Fruit fly (Drosophila melanogaster) whole organism, wandering third instar larva: ENCODE results near the gene Exo70.
A peak's percentile ranks its signal among the peaks of the same experiment; 100 is the strongest.

ENCODE experiments used
- Abd-B ChIP-seq: fragments of >200 bp; optimal IDR thresholded peaks from 2 replicates; lab custom pipeline; 2017; ENCODE audit warnings: missing biosample characterization, missing genetic modification characterization
- CG32264 ChIP-seq: fragments of 200-800 bp; sonication (Bioruptor generic); optimal IDR thresholded peaks from 2 replicates; lab custom pipeline; 2016; ENCODE audit warnings: missing biosample characterization, missing genetic modification characterization
- CG9705 ChIP-seq: fragments of 200-800 bp; sonication (Bioruptor generic); optimal IDR thresholded peaks from 2 replicates; lab custom pipeline; 2018; ENCODE audit warnings: missing biosample characterization, mild to moderate bottlenecking, missing genetic modification characterization
- CrebA ChIP-seq: fragments of 200-800 bp; sonication (Bioruptor generic); optimal IDR thresholded peaks from 2 replicates; lab custom pipeline; 2016; ENCODE audit warnings: missing biosample characterization, mild to moderate bottlenecking, missing genetic modification characterization, borderline replicate concordance
- Dfd ChIP-seq: fragments of >200 bp; optimal IDR thresholded peaks from 2 replicates; lab custom pipeline; 2017; ENCODE audit warnings: missing biosample characterization, missing genetic modification characterization
- Dif ChIP-seq: fragments of 200-275, 200-300 bp; sonication (Bioruptor generic); optimal IDR thresholded peaks from 2 replicates; lab custom pipeline; 2018; ENCODE audit warnings: missing biosample characterization, missing genetic modification characterization; ENCODE audit not compliant: partially characterized antibody
- GATAd ChIP-seq: sonication (Bioruptor generic); optimal IDR thresholded peaks from 2 replicates; lab custom pipeline; 2016; ENCODE audit warnings: missing biosample characterization, missing genetic modification characterization
- HLH106 ChIP-seq: fragments of 200-800 bp; optimal IDR thresholded peaks from 3 replicates; lab custom pipeline; 2019; ENCODE audit warnings: missing biosample characterization, mild to moderate bottlenecking, missing genetic modification characterization, moderate library complexity
- Hnf4 ChIP-seq: fragments of 200-800 bp; sonication (Bioruptor generic); optimal IDR thresholded peaks from 2 replicates; lab custom pipeline; 2016; ENCODE audit warnings: missing biosample characterization, mild to moderate bottlenecking, missing genetic modification characterization
- Hr78 ChIP-seq: fragments of >200 bp; optimal IDR thresholded peaks from 2 replicates; lab custom pipeline; 2017; ENCODE audit warnings: missing biosample characterization, missing genetic modification characterization
- Hr83 ChIP-seq: fragments of 200-300 bp; sonication (Bioruptor generic); optimal IDR thresholded peaks from 2 replicates; lab custom pipeline; 2016; ENCODE audit warnings: missing biosample characterization, mild to moderate bottlenecking, missing genetic modification characterization, moderate library complexity; ENCODE audit not compliant: poor library complexity, severe bottlenecking
- Jra ChIP-seq: sonication (Bioruptor generic); optimal IDR thresholded peaks from 2 replicates; lab custom pipeline; 2016; ENCODE audit warnings: missing biosample characterization, missing genetic modification characterization
- Mio ChIP-seq: sonication (Bioruptor generic); optimal IDR thresholded peaks from 2 replicates; lab custom pipeline; 2016; ENCODE audit warnings: missing biosample characterization, missing genetic modification characterization
- Myc ChIP-seq: fragments of >200 bp; optimal IDR thresholded peaks from 2 replicates; lab custom pipeline; 2017
- N ChIP-seq: fragments of >200 bp; optimal IDR thresholded peaks from 2 replicates; lab custom pipeline; 2018; ENCODE audit warnings: missing biosample characterization, missing external identifiers, missing genetic modification characterization
- OdsH ChIP-seq: fragments of 200-800 bp; sonication (Bioruptor generic); optimal IDR thresholded peaks from 2 replicates; lab custom pipeline; 2016; ENCODE audit warnings: missing biosample characterization, mild to moderate bottlenecking, missing genetic modification characterization
- Rel ChIP-seq, 2 experiments: fragments of 200-800 bp; sonication (Bioruptor generic) in 1 of 2; optimal IDR thresholded peaks; 2 replicates in 1 of 2; 3 replicates in 1 of 2; lab custom pipeline; 2016 to 2019; ENCODE audit warnings: mild to moderate bottlenecking in 2 of 2, missing biosample characterization in 2 of 2, missing genetic modification characterization in 2 of 2, moderate library complexity in 1 of 2
- Sp1 ChIP-seq: fragments of 200-800 bp; sonication (Bioruptor generic); optimal IDR thresholded peaks from 3 replicates; lab custom pipeline; 2019; ENCODE audit warnings: missing biosample characterization, mild to moderate bottlenecking, missing genetic modification characterization, moderate library complexity
- Vsx2 ChIP-seq: fragments of 200-300, 225-300 bp; sonication (Bioruptor generic); optimal IDR thresholded peaks from 2 replicates; lab custom pipeline; 2018; ENCODE audit warnings: missing biosample characterization, missing genetic modification characterization; ENCODE audit not compliant: partially characterized antibody
- br ChIP-seq: fragments of 200-800 bp; sonication (Bioruptor generic); optimal IDR thresholded peaks from 2 replicates; lab custom pipeline; 2016; ENCODE audit warnings: missing biosample characterization, missing genetic modification characterization
- brk ChIP-seq: fragments of 200-800 bp; sonication (Bioruptor generic); optimal IDR thresholded peaks from 2 replicates; lab custom pipeline; 2016; ENCODE audit warnings: missing biosample characterization, mild to moderate bottlenecking, missing genetic modification characterization
- dl ChIP-seq, 2 experiments: fragments of 175-275, 200-275 bp in 1 of 2; fragments of 200-275 bp in 1 of 2; sonication (Bioruptor generic); optimal IDR thresholded peaks; lab custom pipeline; 2018; ENCODE audit warnings: mild to moderate bottlenecking in 2 of 2, missing biosample characterization in 2 of 2, missing genetic modification characterization in 2 of 2, moderate library complexity in 2 of 2; ENCODE audit not compliant: partially characterized antibody in 2 of 2, insufficient read depth in 1 of 2
- dmrt93B ChIP-seq: fragments of 200-800 bp; sonication (Bioruptor generic); optimal IDR thresholded peaks from 2 replicates; lab custom pipeline; 2018; ENCODE audit warnings: missing biosample characterization, mild to moderate bottlenecking, missing genetic modification characterization
- dsf ChIP-seq: sonication (Bioruptor generic); optimal IDR thresholded peaks from 2 replicates; lab custom pipeline; 2016; ENCODE audit warnings: missing biosample characterization, missing genetic modification characterization, borderline replicate concordance
- ey ChIP-seq: fragments of 200-800 bp; sonication (Bioruptor generic); optimal IDR thresholded peaks from 2 replicates; lab custom pipeline; 2016; ENCODE audit warnings: missing biosample characterization, missing genetic modification characterization
- foxo ChIP-seq, 2 experiments: fragments of 200-800 bp; sonication (Bioruptor generic); optimal IDR thresholded peaks; 2 replicates in 1 of 2; 3 replicates in 1 of 2; lab custom pipeline; 2016 to 2017; ENCODE audit warnings: missing biosample characterization in 2 of 2, missing genetic modification characterization in 2 of 2
- fru ChIP-seq: fragments of 200-800 bp; sonication (Bioruptor generic); optimal IDR thresholded peaks from 3 replicates; lab custom pipeline; 2016; ENCODE audit warnings: missing biosample characterization, mild to moderate bottlenecking, missing genetic modification characterization
- h ChIP-seq: fragments of 200-800 bp; sonication (Bioruptor generic); optimal IDR thresholded peaks from 3 replicates; lab custom pipeline; 2016; ENCODE audit warnings: missing biosample characterization, mild to moderate bottlenecking, missing genetic modification characterization
- jim ChIP-seq: fragments of 175-275, 200-325 bp; sonication (Bioruptor generic); optimal IDR thresholded peaks from 2 replicates; lab custom pipeline; 2016; ENCODE audit warnings: missing biosample characterization, mild to moderate bottlenecking, missing genetic modification characterization
- lola ChIP-seq: fragments of >200 bp; optimal IDR thresholded peaks from 2 replicates; lab custom pipeline; 2017; ENCODE audit warnings: missing biosample characterization, missing genetic modification characterization
- pan ChIP-seq: fragments of >200 bp; optimal IDR thresholded peaks from 2 replicates; lab custom pipeline; 2017
- psq ChIP-seq: fragments of 200-800 bp; sonication (Bioruptor generic); optimal IDR thresholded peaks from 3 replicates; lab custom pipeline; 2017; ENCODE audit warnings: missing biosample characterization, mild to moderate bottlenecking, missing genetic modification characterization, moderate library complexity
- rgr ChIP-seq: fragments of 200-800 bp; sonication (Bioruptor generic); optimal IDR thresholded peaks from 3 replicates; lab custom pipeline; 2016; ENCODE audit warnings: missing biosample characterization, mild to moderate bottlenecking, missing genetic modification characterization
- sage ChIP-seq: fragments of 200-800 bp; sonication (Bioruptor generic); optimal IDR thresholded peaks from 2 replicates; lab custom pipeline; 2016; ENCODE audit warnings: missing biosample characterization, mild to moderate bottlenecking, missing genetic modification characterization
- sv ChIP-seq: fragments of 200-800 bp; sonication (Bioruptor generic); optimal IDR thresholded peaks from 3 replicates; lab custom pipeline; 2016; ENCODE audit warnings: missing biosample characterization, missing genetic modification characterization
- usp ChIP-seq: fragments of >200 bp; optimal IDR thresholded peaks from 2 replicates; lab custom pipeline; 2017; ENCODE audit warnings: missing biosample characterization, missing genetic modification characterization
- woc ChIP-seq: sonication (Bioruptor generic); optimal IDR thresholded peaks from 2 replicates; lab custom pipeline; 2016; ENCODE audit warnings: missing biosample characterization, mild to moderate bottlenecking, missing genetic modification characterization

The Exo70 gene

dm6 chr3L:8445027-8445426, 33.4 kb downstream of the Exo70 start:
- peak; percentile 11 for TF ChIP-seq Sp1 (GFP tag; lab: Kevin White, UChicago)
- TF ChIP-seq fru (GFP tag; lab: Kevin White, UChicago): peak; percentile 38
- TF ChIP-seq h (GFP tag; lab: Kevin White, UChicago): no peak
- TF ChIP-seq HLH106 (tag; lab: Kevin White, UChicago): peak; percentile 59
- TF ChIP-seq, all 38 proteins: peak for 3

DNA sequence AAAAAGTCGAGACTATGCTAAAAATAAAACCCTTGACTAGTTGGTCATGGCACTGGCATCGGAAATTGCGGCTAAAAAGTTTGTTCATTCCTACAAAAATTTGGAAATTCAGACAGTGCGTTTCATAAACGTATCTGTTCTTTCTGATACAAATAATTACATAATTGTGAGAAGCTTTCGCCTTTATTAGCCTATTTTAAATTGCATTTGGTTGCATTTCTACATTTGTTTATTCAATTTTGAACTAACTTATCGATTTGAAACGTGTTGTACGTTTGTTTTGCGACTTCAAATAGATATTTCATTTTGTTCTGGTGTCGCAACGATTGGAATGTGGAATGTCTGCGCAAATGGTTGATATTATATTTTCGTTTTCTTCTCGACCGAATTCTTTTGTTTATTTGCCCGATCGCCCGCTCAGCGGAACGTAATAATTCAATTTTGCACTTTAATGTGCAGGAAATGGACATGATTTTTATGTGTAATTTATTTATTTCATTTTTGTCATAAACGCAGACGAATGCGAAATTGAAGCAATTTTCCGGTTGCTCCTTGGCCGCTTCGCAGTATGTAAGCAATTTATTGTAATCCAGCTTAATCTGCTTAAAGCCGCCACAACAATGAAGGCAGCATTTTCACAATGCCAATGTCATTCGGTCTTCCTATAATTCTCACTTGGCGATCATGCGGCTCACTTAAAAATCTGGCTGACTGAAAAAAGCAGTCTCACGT, 34.6 kb downstream of the Exo70 start:
- TF ChIP-seq foxo (GFP tag; optimal IDR thresholded peaks at IDR 0.05; lab: Kevin White, UChicago) (peak in 1 of 2 experiments; percentile 55), Dif (GFP tag; lab: Kevin White, UChicago) (no peak), fru (GFP tag; lab: Kevin White, UChicago) (peak; percentile 26), HLH106 (tag; lab: Kevin White, UChicago) (peak; percentile 16), Jra (GFP tag; lab: Kevin White, UChicago) (no peak), Mio (no peak), rgr (GFP tag; lab: Kevin White, UChicago) (peak; percentile 47), psq (GFP tag; lab: Kevin White, UChicago) (peak; percentile 3), ey (GFP tag; lab: Kevin White, UChicago) (peak; percentile 32), br (peak; percentile 34), h (GFP tag; lab: Kevin White, UChicago) (peak; percentile 34)

dm6 chr3L:8447795-8448516, 36.3 kb downstream of the Exo70 start:
- TF ChIP-seq pan (lab: Kevin White, UChicago): no peak
- no peak for TF ChIP-seq sage
- TF ChIP-seq jim (GFP tag; lab: Kevin White, UChicago): no peak
- no peak for TF ChIP-seq N
- TF ChIP-seq dmrt93B: no peak
- no peak for TF ChIP-seq usp (GFP tag; lab: Kevin White, UChicago)
- TF ChIP-seq woc: no peak
- no peak for TF ChIP-seq dsf (GFP tag; lab: Kevin White, UChicago)
- no peak for TF ChIP-seq Sp1 (GFP tag; lab: Kevin White, UChicago)
- TF ChIP-seq Hr83: no peak
- no peak for TF ChIP-seq fru (GFP tag; lab: Kevin White, UChicago)
- no peak for TF ChIP-seq Abd-B
- TF ChIP-seq foxo (GFP tag; optimal IDR thresholded peaks at IDR 0.05; lab: Kevin White, UChicago): no peak

- no peak for TF ChIP-seq usp (GFP tag; lab: Kevin White, UChicago)
- no peak for TF ChIP-seq HLH106 (tag; lab: Kevin White, UChicago)
- TF ChIP-seq CrebA (GFP tag; lab: Kevin White, UChicago): no peak
- TF ChIP-seq dl (GFP tag; optimal IDR thresholded peaks at IDR 0.05; lab: Kevin White, UChicago; ENCODE audit: insufficient read depth in 1 of 2, partially characterized antibody in 2 of 2): no peak
- no peak for TF ChIP-seq lola (GFP tag; lab: Kevin White, UChicago)
- no peak for TF ChIP-seq Abd-B
- peak; percentile 21 for TF ChIP-seq OdsH (GFP tag; lab: Kevin White, UChicago)
- TF ChIP-seq Vsx2 (GFP tag; lab: Kevin White, UChicago): no peak
- TF ChIP-seq fru (GFP tag; lab: Kevin White, UChicago): peak; percentile 59
- TF ChIP-seq dmrt93B: no peak
- TF ChIP-seq Myc: no peak
- peak; percentile 0 for TF ChIP-seq psq (GFP tag; lab: Kevin White, UChicago)
- TF ChIP-seq Hr83: no peak
- peak; percentile 46 for TF ChIP-seq br
- TF ChIP-seq foxo (GFP tag; optimal IDR thresholded peaks at IDR 0.05; lab: Kevin White, UChicago): peak in 1 of 2 experiments; percentile 65
- no peak for TF ChIP-seq dsf (GFP tag; lab: Kevin White, UChicago)
- TF ChIP-seq Sp1 (GFP tag; lab: Kevin White, UChicago): no peak
- no peak for TF ChIP-seq CG32264 (GFP tag; lab: Kevin White, UChicago)
- TF ChIP-seq jim (GFP tag; lab: Kevin White, UChicago): no peak
- TF ChIP-seq Hr78 (GFP tag; lab: Kevin White, UChicago): no peak
- TF ChIP-seq brk (GFP tag; lab: Kevin White, UChicago): no peak
- no peak for TF ChIP-seq sage
- TF ChIP-seq h (GFP tag; lab: Kevin White, UChicago): peak; percentile 58
- no peak for TF ChIP-seq Dfd
- TF ChIP-seq GATAd (GFP tag; lab: Kevin White, UChicago): no peak
- TF ChIP-seq pan (lab: Kevin White, UChicago): no peak
- no peak for TF ChIP-seq sv (GFP tag; lab: Kevin White, UChicago)
- no peak for TF ChIP-seq Mio
- no peak for TF ChIP-seq Rel (GFP tag; optimal IDR thresholded peaks at IDR 0.05; lab: Kevin White, UChicago)
- TF ChIP-seq Rel (tag; optimal IDR thresholded peaks at IDR 0.05; lab: Kevin White, UChicago): no peak
- peak; percentile 25 for TF ChIP-seq rgr (GFP tag; lab: Kevin White, UChicago)
- TF ChIP-seq Dif (GFP tag; lab: Kevin White, UChicago): no peak
- TF ChIP-seq CG9705 (GFP tag; lab: Kevin White, UChicago): no peak
- TF ChIP-seq ey (GFP tag; lab: Kevin White, UChicago): no peak
- no peak for TF ChIP-seq N
- no peak for TF ChIP-seq Jra (GFP tag; lab: Kevin White, UChicago)
- no peak for TF ChIP-seq woc
- TF ChIP-seq Hnf4 (GFP tag; lab: Kevin White, UChicago): no peak
Measured at dm6 chr3L:8448517-8448889, 36.9 kb downstream of the Exo70 start.
